Fruit fly (Drosophila melanogaster): Measurements from ENCODE around the gene ctrip.
A peak's percentile ranks its signal among the peaks of the same experiment; 100 is the strongest.

- TF ChIP-seq CG15710 (tag; optimal IDR thresholded peaks at IDR 0.05) = peak; percentile 13
- TF ChIP-seq CG8301 (tag; optimal IDR thresholded peaks at IDR 0.05) = peak; percentile 57
- TF ChIP-seq rn (GFP tag; IDR thresholded peaks at IDR 0.05) = no peak
- no peak for TF ChIP-seq CG32121 (GFP tag; IDR thresholded peaks at IDR 0.05)
- no peak for TF ChIP-seq CG10348 (GFP tag; IDR thresholded peaks at IDR 0.05)
- TF ChIP-seq CG17806 (tag; optimal IDR thresholded peaks at IDR 0.05) = peak; percentile 46
- no peak for TF ChIP-seq gl (tag; optimal IDR thresholded peaks at IDR 0.05)
- peak; percentile 14 for TF ChIP-seq CG9948 (tag; optimal IDR thresholded peaks at IDR 0.05)
- no peak for TF ChIP-seq CG34367 (tag; optimal IDR thresholded peaks at IDR 0.05)
- TF ChIP-seq D1 (tag; optimal IDR thresholded peaks at IDR 0.05) = peak; percentile 30
- peak; percentile 5 for TF ChIP-seq Snoo (tag; optimal IDR thresholded peaks at IDR 0.05)
- no peak for TF ChIP-seq Ets98B (GFP tag; IDR thresholded peaks at IDR 0.05)
- TF ChIP-seq EcR (GFP tag; optimal IDR thresholded peaks at IDR 0.05) = no peak
Measured at dm6 chr3R:4738494-4739191, 73.3 kb downstream of the ctrip start.

All from whole organism, pupa.